Worm (Caenorhabditis elegans) whole organism, L3 larva: ENCODE results near the gene F31E8.5.

Source experiments
- ama-1 ChIP-seq: fragments of 150-350 bp; optimal IDR thresholded peaks from 2 replicates; lab custom pipeline; 2018
- ceh-16 ChIP-seq: sonication (generic microtip); optimal IDR thresholded peaks from 2 replicates; lab custom pipeline; 2017; ENCODE audit warnings: missing biosample characterization, missing genetic modification characterization
- elt-1 ChIP-seq: fragments of 150-350 bp; optimal IDR thresholded peaks from 2 replicates; lab custom pipeline; 2014; ENCODE audit warnings: missing biosample characterization, missing genetic modification characterization
- fkh-10 ChIP-seq: sonication (generic microtip); optimal IDR thresholded peaks from 2 replicates; lab custom pipeline; 2017; ENCODE audit warnings: missing biosample characterization, missing genetic modification reagents, missing genetic modification characterization
- lin-15B ChIP-seq: fragments of 150-350 bp; optimal IDR thresholded peaks from 2 replicates; lab custom pipeline; 2014; ENCODE audit warnings: missing biosample characterization, missing genetic modification characterization
- nfya-1 ChIP-seq: sonication (generic microtip); optimal IDR thresholded peaks from 2 replicates; lab custom pipeline; 2017; ENCODE audit warnings: missing genetic modification characterization, mild to moderate bottlenecking, missing compliant biosample characterization, antibody characterized with exemption, moderate library complexity; ENCODE audit not compliant: insufficient read depth
- nhr-237 ChIP-seq: fragments of 150-350 bp; optimal IDR thresholded peaks from 2 replicates; lab custom pipeline; 2014; ENCODE audit warnings: missing biosample characterization, missing genetic modification characterization
- nhr-28 ChIP-seq: fragments of 150-350 bp; optimal IDR thresholded peaks from 2 replicates; lab custom pipeline; 2014; ENCODE audit warnings: missing biosample characterization, missing genetic modification characterization
- nhr-77 ChIP-seq: fragments of 150-350 bp; optimal IDR thresholded peaks from 2 replicates; lab custom pipeline; 2014; ENCODE audit warnings: missing biosample characterization, missing genetic modification characterization
- pha-4 ChIP-seq: fragments of 150-350 bp; optimal IDR thresholded peaks from 2 replicates; lab custom pipeline; 2014; ENCODE audit warnings: missing biosample characterization, missing genetic modification reagents, missing genetic modification characterization
- snpc-4 ChIP-seq: fragments of 150-350 bp; optimal IDR thresholded peaks from 2 replicates; lab custom pipeline; 2014; ENCODE audit warnings: missing biosample characterization, missing genetic modification characterization
- unc-62 ChIP-seq: fragments of 150-350 bp; sonication (generic microtip); optimal IDR thresholded peaks from 4 replicates; lab custom pipeline; 2014; ENCODE audit warnings: missing biosample characterization, missing genetic modification reagents, missing genetic modification characterization
- zag-1 ChIP-seq: fragments of 150-350 bp; optimal IDR thresholded peaks from 2 replicates; lab custom pipeline; 2014; ENCODE audit warnings: missing biosample characterization, missing genetic modification characterization
- ztf-11 ChIP-seq: fragments of 150-350 bp; optimal IDR thresholded peaks from 2 replicates; lab custom pipeline; 2014; ENCODE audit warnings: missing biosample characterization, missing genetic modification characterization

DNA sequence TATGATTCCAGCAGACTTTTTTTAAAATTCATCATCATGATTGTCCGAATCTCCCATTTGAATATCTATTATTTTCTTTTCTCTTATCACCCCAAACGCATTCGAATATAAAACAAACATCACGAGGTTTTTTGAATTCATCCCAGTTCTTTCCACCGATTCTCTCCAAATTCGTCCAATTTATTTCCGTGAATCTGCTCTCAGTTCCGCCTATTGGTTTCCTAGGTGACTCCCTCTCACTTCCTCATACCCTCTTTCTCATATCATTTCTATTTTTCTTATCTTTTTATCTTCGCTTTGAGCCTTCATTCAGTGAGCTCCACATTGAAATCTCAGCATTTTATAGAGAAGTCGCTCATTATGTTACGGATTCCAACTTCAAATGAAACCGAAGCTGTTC lies 28.0 kb downstream of the F31E8.5 start, which contains the start of gene T13C2.7:
- TF ChIP-seq elt-1 (no peak), nhr-237 (tag; lab: Kevin White, UChicago) (no peak), pha-4 (tag; lab: Kevin White, UChicago) (no peak), nhr-77 (tag; lab: Kevin White, UChicago) (no peak), zag-1 (tag; lab: Kevin White, UChicago) (no peak), fkh-10 (GFP tag; lab: Kevin White, UChicago) (no peak), ama-1 (lab: Kevin White, UChicago) (no peak), snpc-4 (no peak), nfya-1 (tag; lab: Kevin White, UChicago) (no peak), ztf-11 (tag; lab: Kevin White, UChicago) (no peak), ceh-16 (tag; lab: Kevin White, UChicago) (no peak), nhr-28 (tag; lab: Kevin White, UChicago) (no peak), lin-15B (no peak), unc-62 (no peak)
